Worm (Caenorhabditis elegans): ENCODE data around the gene slcr-46.3.

The slcr-46.3 gene

DNA sequence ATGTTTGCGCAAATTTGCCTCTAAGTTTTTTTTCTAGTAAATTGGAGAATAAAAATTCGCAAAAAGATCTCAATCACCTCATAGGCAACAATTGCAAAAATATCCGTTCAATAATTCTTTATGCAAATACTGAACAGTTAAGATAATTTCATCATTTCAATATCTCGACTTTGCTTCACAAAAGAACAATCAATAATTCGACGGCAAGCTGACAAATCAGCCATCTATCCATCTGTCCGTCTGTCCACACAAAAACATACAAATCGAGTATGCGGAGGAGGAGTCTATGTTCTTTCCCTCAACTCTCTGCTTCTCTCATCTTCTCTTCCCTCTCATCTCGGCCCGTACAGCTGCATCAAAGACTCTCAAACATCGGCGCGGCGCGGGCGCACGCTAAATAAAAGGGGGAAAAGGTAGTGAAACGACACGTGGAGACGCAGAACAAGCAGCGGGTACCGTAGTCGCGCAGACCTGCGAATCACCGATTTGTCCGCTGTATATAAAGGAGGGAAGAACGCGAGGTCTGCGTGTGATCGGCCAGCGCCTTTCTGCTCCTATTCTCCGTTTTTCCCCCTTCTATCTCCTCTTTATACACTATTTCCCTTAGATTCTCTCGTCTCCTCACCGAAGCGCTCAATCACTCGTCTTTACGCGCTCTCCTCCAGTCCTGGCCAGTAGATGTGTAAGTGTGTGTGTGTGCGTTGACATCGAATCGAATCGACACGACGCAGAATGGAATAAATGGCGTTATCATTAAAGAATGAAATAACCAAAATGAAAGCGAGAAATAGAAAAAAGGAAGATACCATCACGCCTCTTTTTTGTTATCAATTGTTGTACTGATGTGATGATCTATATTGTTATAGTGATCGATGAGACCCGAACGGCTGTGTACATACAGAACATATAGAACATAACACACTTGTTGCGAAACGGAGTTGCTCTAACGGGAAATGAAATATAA lies 7.1 kb upstream of the slcr-46.3 start (continued):
- TF ChIP-seq mef-2 (tag; optimal IDR thresholded peaks at IDR 0.05), result peak; percentile 82
- peak; percentile 60 for TF ChIP-seq lin-15B (tag; optimal IDR thresholded peaks at IDR 0.05)
- TF ChIP-seq dpl-1 (GFP tag; optimal IDR thresholded peaks at IDR 0.05), result peak; percentile 65 to 77 (median 68)
- TF ChIP-seq nhr-84 (tag; optimal IDR thresholded peaks at IDR 0.05), result no peak
- TF ChIP-seq nhr-28 (tag; optimal IDR thresholded peaks at IDR 0.05), result no peak
- no peak for TF ChIP-seq alr-1 (tag; optimal IDR thresholded peaks at IDR 0.05; ENCODE audit: borderline replicate concordance)
- TF ChIP-seq nhr-12 (tag; optimal IDR thresholded peaks at IDR 0.05), result peak; percentile 11
- TF ChIP-seq pag-3 (tag; optimal IDR thresholded peaks at IDR 0.05; ENCODE audit: borderline replicate concordance, insufficient read depth), result no peak
- no peak for TF ChIP-seq unc-30 (tag; optimal IDR thresholded peaks at IDR 0.05)
- peak; percentile 91 for TF ChIP-seq aly-2 (tag; optimal IDR thresholded peaks at IDR 0.05)
- TF ChIP-seq lin-39 (tag; optimal IDR thresholded peaks at IDR 0.05), result peak; percentile 24
- TF ChIP-seq ama-1 (optimal IDR thresholded peaks at IDR 0.05), result peak; percentile 100
- peak; percentile 83 for TF ChIP-seq mab-9 (GFP tag; IDR thresholded peaks at IDR 0.05)
- peak; percentile 80 for TF ChIP-seq skn-1 (tag; optimal IDR thresholded peaks at IDR 0.05)
- TF ChIP-seq fkh-10 (GFP tag; optimal IDR thresholded peaks at IDR 0.05), result peak; percentile 96
- TF ChIP-seq nhr-11 (tag; optimal IDR thresholded peaks at IDR 0.05), result peak; percentile 41
- TF ChIP-seq nhr-85 (tag), result peak; percentile 96
- peak; percentile 90 for TF ChIP-seq isw-1 (GFP tag; IDR thresholded peaks at IDR 0.05)
- peak; percentile 76 for TF ChIP-seq mep-1 (tag; optimal IDR thresholded peaks at IDR 0.05)
- peak; percentile 23 for TF ChIP-seq ces-1 (GFP tag; optimal IDR thresholded peaks at IDR 0.05)
- peak; percentile 94 for TF ChIP-seq nhr-77 (tag; optimal IDR thresholded peaks at IDR 0.05)
- no peak for TF ChIP-seq ceh-90 (tag; optimal IDR thresholded peaks at IDR 0.05)
- peak; percentile 49 for TF ChIP-seq efl-3 (GFP tag; optimal IDR thresholded peaks at IDR 0.05)
- peak in 3 of 6 experiments; percentile 50 to 81 (median 72) for TF ChIP-seq elt-3 (tag; optimal IDR thresholded peaks at IDR 0.05)
- peak; percentile 40 for TF ChIP-seq fkh-4 (tag; optimal IDR thresholded peaks at IDR 0.05; ENCODE audit: borderline replicate concordance)
- TF ChIP-seq grh-1 (GFP tag; IDR thresholded peaks at IDR 0.05), result no peak; the same call in none of the 2 replicates
- peak; percentile 91 for TF ChIP-seq elt-2 (tag; optimal IDR thresholded peaks at IDR 0.05)
- peak; percentile 96 for TF ChIP-seq C16A3.4 (tag; optimal IDR thresholded peaks at IDR 0.05)
- peak; percentile 88 for TF ChIP-seq ceh-8 (GFP tag; optimal IDR thresholded peaks at IDR 0.05)
- no peak for TF ChIP-seq Y116A8C.19 (tag; optimal IDR thresholded peaks at IDR 0.05; ENCODE audit: borderline replicate concordance)
- TF ChIP-seq nhr-237 (tag; optimal IDR thresholded peaks at IDR 0.05), result peak; percentile 59
- peak; percentile 96 for TF ChIP-seq unc-86 (tag; optimal IDR thresholded peaks at IDR 0.05)
- TF ChIP-seq sptf-1 (tag; optimal IDR thresholded peaks at IDR 0.05), result no peak
- TF ChIP-seq nhr-20 (tag; optimal IDR thresholded peaks at IDR 0.05), result peak; percentile 98
- TF ChIP-seq snu-23 (GFP tag; optimal IDR thresholded peaks at IDR 0.05), result peak; percentile 99

ce11 chrV:9729462-9730162 lies 5.7 kb upstream of the slcr-46.3 start, which contains the start of the genes aagr-3 and drap-1:
Gene aagr-3 (minus strand): TSS chrV:9729512.
Gene drap-1 (plus strand): TSS chrV:9730106.
- peak; percentile 20 for TF ChIP-seq nhr-47 (tag; optimal IDR thresholded peaks at IDR 0.05)
- TF ChIP-seq xbp-1 (tag; optimal IDR thresholded peaks at IDR 0.05), result peak; percentile 99
- no peak for TF ChIP-seq pax-3 (tag; optimal IDR thresholded peaks at IDR 0.05)
- peak; percentile 11 for TF ChIP-seq elt-2 (tag; optimal IDR thresholded peaks at IDR 0.05)
- peak; percentile 56 for TF ChIP-seq lin-15B (tag; optimal IDR thresholded peaks at IDR 0.05)
- TF ChIP-seq lin-14 (GFP tag; optimal IDR thresholded peaks at IDR 0.05), result peak; percentile 58
- TF ChIP-seq rnt-1 (tag; optimal IDR thresholded peaks at IDR 0.05), result peak; percentile 12
- peak; percentile 12 for TF ChIP-seq skn-1 (tag; optimal IDR thresholded peaks at IDR 0.05)
- TF ChIP-seq swsn-7 (tag; optimal IDR thresholded peaks at IDR 0.05), result peak; percentile 36
- TF ChIP-seq unc-130 (tag; optimal IDR thresholded peaks at IDR 0.05), result no peak
- no peak for TF ChIP-seq alr-1 (tag; optimal IDR thresholded peaks at IDR 0.05; ENCODE audit: borderline replicate concordance)
- peak; percentile 76 for TF ChIP-seq C16A3.4 (tag; optimal IDR thresholded peaks at IDR 0.05)
- no peak for TF ChIP-seq fkh-10 (GFP tag; optimal IDR thresholded peaks at IDR 0.05)
- TF ChIP-seq nhr-19 (GFP tag; conservative IDR thresholded peaks at IDR 0.05), result peak; percentile 40
- TF ChIP-seq nhr-11 (tag; optimal IDR thresholded peaks at IDR 0.05), result no peak
- TF ChIP-seq ceh-8 (GFP tag; optimal IDR thresholded peaks at IDR 0.05), result no peak
- peak; percentile 36 for TF ChIP-seq fos-1 (tag; optimal IDR thresholded peaks at IDR 0.05)
- peak; percentile 21 to 71 for TF ChIP-seq efl-1 (optimal IDR thresholded peaks at IDR 0.05)
- TF ChIP-seq efl-1 (GFP tag; optimal IDR thresholded peaks at IDR 0.05 in 1 of 2), result peak; percentile 80 to 97
- TF ChIP-seq elt-3 (tag; optimal IDR thresholded peaks at IDR 0.05), result peak in 1 of 6 experiments; percentile 65
- no peak for TF ChIP-seq sptf-1 (tag; optimal IDR thresholded peaks at IDR 0.05)
- no peak for TF ChIP-seq nhr-12 (tag; optimal IDR thresholded peaks at IDR 0.05)
- TF ChIP-seq ztf-4 (tag; optimal IDR thresholded peaks at IDR 0.05), result peak; percentile 12
- peak; percentile 50 for TF ChIP-seq nhr-90 (tag; optimal IDR thresholded peaks at IDR 0.05; ENCODE audit: poor library complexity)
